Fruit fly (Drosophila melanogaster) whole organism, embryonic: ENCODE measurements around the gene ssh.

ENCODE experiments used
- Bdp1 ChIP-seq: fragments of 200-800 bp; sonication (Bioruptor generic); optimal IDR thresholded peaks from 3 replicates; lab custom pipeline; 2016; ENCODE audit warnings: missing biosample characterization, missing genetic modification characterization
- CG17912 ChIP-seq: fragments of 200-800 bp; sonication (Bioruptor generic); optimal IDR thresholded peaks from 2 replicates; lab custom pipeline; 2018; ENCODE audit warnings: missing biosample characterization, mild to moderate bottlenecking, missing genetic modification characterization
- CG4360 ChIP-seq: fragments of 200-800 bp; sonication (Bioruptor generic); IDR thresholded peaks from 2 replicates; pipeline ENCODE4 v1.3.6; 2022; ENCODE audit warnings: missing biosample characterization, missing genetic modification characterization
- Gug ChIP-seq: fragments of 200-800 bp; sonication (Bioruptor generic); IDR thresholded peaks from 4 replicates; pipeline ENCODE4 v1.3.6; 2022; ENCODE audit warnings: missing biosample characterization, missing genetic modification characterization
- Lhr ChIP-seq: fragments of 200-800 bp; sonication (Bioruptor generic); optimal IDR thresholded peaks from 3 replicates; lab custom pipeline; 2017; ENCODE audit warnings: mild to moderate bottlenecking, missing biosample characterization, missing genetic modification reagents, missing genetic modification characterization
- corto ChIP-seq: fragments of 200-800 bp; sonication (Bioruptor generic); optimal IDR thresholded peaks from 2 replicates; lab custom pipeline; 2016; ENCODE audit warnings: missing biosample characterization, mild to moderate bottlenecking, missing genetic modification characterization, moderate library complexity
- dmrt99B ChIP-seq: fragments of 200-800 bp; sonication (Bioruptor generic); optimal IDR thresholded peaks from 2 replicates; lab custom pipeline; 2018; ENCODE audit warnings: missing biosample characterization, mild to moderate bottlenecking, missing genetic modification characterization, moderate library complexity
- kay ChIP-seq: fragments of 200-800 bp; sonication (Bioruptor generic); optimal IDR thresholded peaks from 2 replicates; lab custom pipeline; 2016; ENCODE audit warnings: missing biosample characterization, missing genetic modification characterization
- pho ChIP-seq: fragments of 200-800 bp; sonication (Bioruptor generic); optimal IDR thresholded peaks from 2 replicates; lab custom pipeline; 2016; ENCODE audit warnings: missing biosample characterization, missing genetic modification characterization
- prd ChIP-seq, 3 experiments: fragments of >200 bp in 2 of 3; fragments of 200-800 bp in 1 of 3; sonication (Bioruptor generic) in 1 of 3; optimal IDR thresholded peaks in 2 of 3; IDR thresholded peaks in 1 of 3; 2 replicates in 2 of 3; 3 replicates in 1 of 3; pipeline versions ENCODE4 v1.3.6 to Lab custom; 2017 to 2022; ENCODE audit warnings: missing biosample characterization in 1 of 3, missing genetic modification characterization in 1 of 3
- ro ChIP-seq: fragments of 200-800 bp; sonication (Bioruptor generic); IDR thresholded peaks from 2 replicates; pipeline ENCODE4 v1.3.6; 2022; ENCODE audit warnings: missing biosample characterization, missing genetic modification characterization
- run ChIP-seq: fragments of 200-800 bp; sonication (Bioruptor generic); optimal IDR thresholded peaks from 3 replicates; lab custom pipeline; 2018; ENCODE audit warnings: missing biosample characterization, mild to moderate bottlenecking, missing genetic modification characterization
- vnd ChIP-seq: fragments of 200-800 bp; sonication (Bioruptor generic); IDR thresholded peaks from 3 replicates; pipeline ENCODE4 v1.3.6; 2022; ENCODE audit warnings: missing biosample characterization, missing genetic modification characterization; ENCODE audit not compliant: partially characterized antibody
- z ChIP-seq: fragments of 200-800 bp; sonication (Bioruptor generic); IDR thresholded peaks from 3 replicates; pipeline ENCODE4 v1.3.6; 2022; ENCODE audit warnings: missing biosample characterization, missing genetic modification characterization

- TF ChIP-seq pho (GFP tag; lab: Kevin White, UChicago) (no peak), kay (GFP tag; lab: Kevin White, UChicago) (no peak), CG4360 (GFP tag; lab: Robert Waterston, UW) (no peak), z (no peak), ro (GFP tag; lab: Robert Waterston, UW) (no peak), Gug (GFP tag; lab: Robert Waterston, UW) (no peak), Lhr (GFP tag; lab: Kevin White, UChicago) (no peak), dmrt99B (tag; lab: Kevin White, UChicago) (no peak), Bdp1 (no peak), corto (GFP tag; lab: Kevin White, UChicago) (no peak), prd (optimal IDR thresholded peaks at IDR 0.05; lab: Kevin White, UChicago) (no peak), prd (GFP tag; IDR thresholded peaks at IDR 0.05; lab: Robert Waterston, UW) (no peak), CG17912 (GFP tag; lab: Kevin White, UChicago) (no peak), vnd (no peak), run (tag; lab: Kevin White, UChicago) (no peak)
Measured at dm6 chr3R:24966578-24966977, 21.8 kb upstream of the ssh start.
